Fruit fly (Drosophila melanogaster) whole organism, embryonic: ENCODE results near the gene CG43894.

ENCODE experiments used
- Adf1 ChIP-seq: fragments of 200-800 bp; sonication (Bioruptor generic); IDR thresholded peaks from 2 replicates; pipeline ENCODE4 v1.3.6; 2022; ENCODE audit warnings: missing biosample characterization, missing genetic modification characterization
- Asciz ChIP-seq: fragments of 200-800 bp; sonication (Bioruptor generic); optimal IDR thresholded peaks from 2 replicates; lab custom pipeline; 2017; ENCODE audit warnings: missing biosample characterization, mild to moderate bottlenecking, missing genetic modification characterization, missing genetic modification reagents
- Bdp1 ChIP-seq: fragments of 200-800 bp; sonication (Bioruptor generic); optimal IDR thresholded peaks from 3 replicates; lab custom pipeline; 2016; ENCODE audit warnings: missing biosample characterization, missing genetic modification characterization
- Blimp-1 ChIP-seq: fragments of 200-800 bp; sonication (Bioruptor generic); optimal IDR thresholded peaks from 3 replicates; lab custom pipeline; 2018; ENCODE audit warnings: missing biosample characterization, missing genetic modification characterization, mild to moderate bottlenecking, moderate library complexity, missing genetic modification reagents
- CG1024 ChIP-seq: fragments of 200-800 bp; sonication (Bioruptor generic); IDR thresholded peaks from 2 replicates; pipeline ENCODE4 v1.3.6; 2022; ENCODE audit warnings: missing biosample characterization, missing genetic modification characterization
- CG11560 ChIP-seq: fragments of 200-800 bp; sonication (Bioruptor generic); IDR thresholded peaks from 3 replicates; pipeline ENCODE4 v1.3.6; 2022; ENCODE audit warnings: missing biosample characterization, missing genetic modification characterization
- CG12071 ChIP-seq: fragments of 200-800 bp; sonication (Bioruptor generic); optimal IDR thresholded peaks from 3 replicates; lab custom pipeline; 2018; ENCODE audit warnings: missing biosample characterization, mild to moderate bottlenecking, missing genetic modification characterization
- CG12769 ChIP-seq: fragments of 200-800 bp; sonication (Bioruptor generic); optimal IDR thresholded peaks from 2 replicates; lab custom pipeline; 2019; ENCODE audit warnings: missing biosample characterization, mild to moderate bottlenecking, missing genetic modification characterization, moderate library complexity
- CG13296 ChIP-seq: fragments of 200-800 bp; sonication (Bioruptor generic); optimal IDR thresholded peaks from 3 replicates; lab custom pipeline; 2018; ENCODE audit warnings: missing biosample characterization, mild to moderate bottlenecking, missing genetic modification characterization
- CG14710 ChIP-seq: fragments of 200-800 bp; sonication (Bioruptor generic); optimal IDR thresholded peaks from 3 replicates; lab custom pipeline; 2019; ENCODE audit warnings: missing biosample characterization, mild to moderate bottlenecking, missing genetic modification characterization, moderate library complexity
- CG17328 ChIP-seq: fragments of 200-800 bp; sonication (Bioruptor generic); IDR thresholded peaks from 2 replicates; pipeline ENCODE4 v1.3.6; 2022; ENCODE audit warnings: missing biosample characterization, missing genetic modification characterization
- CG17359 ChIP-seq: fragments of 200-800 bp; sonication (Bioruptor generic); optimal IDR thresholded peaks from 3 replicates; lab custom pipeline; 2018; ENCODE audit warnings: missing biosample characterization, mild to moderate bottlenecking, missing genetic modification characterization, moderate library complexity
- CG17612 ChIP-seq: fragments of 200-800 bp; sonication (Bioruptor generic); IDR thresholded peaks from 2 replicates; pipeline ENCODE4 v1.3.6; 2022; ENCODE audit warnings: missing biosample characterization, missing genetic modification characterization
- CG18599 ChIP-seq: fragments of 200-800 bp; sonication (Bioruptor generic); optimal IDR thresholded peaks from 3 replicates; lab custom pipeline; 2017; ENCODE audit warnings: missing biosample characterization, missing genetic modification characterization, mild to moderate bottlenecking, moderate library complexity, missing genetic modification reagents
- CG4404 ChIP-seq: fragments of 200-800 bp; sonication (Bioruptor generic); IDR thresholded peaks from 2 replicates; pipeline ENCODE4 v1.3.6; 2022; ENCODE audit warnings: missing biosample characterization, missing genetic modification characterization
- CG5245 ChIP-seq: fragments of 200-800 bp; sonication (Bioruptor generic); optimal IDR thresholded peaks from 3 replicates; lab custom pipeline; 2016; ENCODE audit warnings: missing biosample characterization, missing genetic modification characterization
- CG6854 ChIP-seq: fragments of 200-800 bp; sonication (Bioruptor generic); optimal IDR thresholded peaks from 3 replicates; lab custom pipeline; 2017; ENCODE audit warnings: missing biosample characterization, mild to moderate bottlenecking, missing genetic modification characterization
- CG7357 ChIP-seq: fragments of 200-800 bp; sonication (Bioruptor generic); IDR thresholded peaks from 3 replicates; pipeline ENCODE4 v1.3.6; 2022; ENCODE audit warnings: missing biosample characterization, missing genetic modification characterization
- CG9876 ChIP-seq: fragments of 200-800 bp; sonication (Bioruptor generic); optimal IDR thresholded peaks from 2 replicates; lab custom pipeline; 2016; ENCODE audit warnings: missing biosample characterization, missing genetic modification characterization
- Chrac-16 ChIP-seq: fragments of 200-800 bp; sonication (Bioruptor generic); optimal IDR thresholded peaks from 3 replicates; lab custom pipeline; 2016; ENCODE audit warnings: missing biosample characterization, missing genetic modification characterization
- GATAe ChIP-seq: fragments of 200-800 bp; sonication (Bioruptor generic); conservative IDR thresholded peaks from 2 replicates; pipeline ENCODE4 v1.3.6; 2022; ENCODE audit warnings: missing biosample characterization, missing genetic modification characterization
- HmgZ ChIP-seq: fragments of 200-800 bp; sonication (Bioruptor generic); optimal IDR thresholded peaks from 2 replicates; lab custom pipeline; 2018; ENCODE audit warnings: missing biosample characterization, mild to moderate bottlenecking, missing genetic modification characterization
- Hmr ChIP-seq: fragments of 200-800 bp; sonication (Bioruptor generic); optimal IDR thresholded peaks from 3 replicates; lab custom pipeline; 2017; ENCODE audit warnings: mild to moderate bottlenecking, missing biosample characterization, missing genetic modification reagents, missing genetic modification characterization
- Hmx ChIP-seq: fragments of 200-800 bp; sonication (Bioruptor generic); optimal IDR thresholded peaks from 2 replicates; lab custom pipeline; 2016; ENCODE audit warnings: missing biosample characterization, missing genetic modification characterization
- Lpt ChIP-seq: fragments of >200 bp; optimal IDR thresholded peaks from 2 replicates; lab custom pipeline; 2018; ENCODE audit warnings: missing biosample characterization, missing genetic modification characterization
- Max ChIP-seq: fragments of 200-800 bp; sonication (Bioruptor generic); optimal IDR thresholded peaks from 2 replicates; lab custom pipeline; 2016; ENCODE audit warnings: missing biosample characterization, mild to moderate bottlenecking, missing genetic modification characterization
- Mes4 ChIP-seq: fragments of 200-800 bp; sonication (Bioruptor generic); optimal IDR thresholded peaks from 2 replicates; lab custom pipeline; 2016; ENCODE audit warnings: missing biosample characterization, missing genetic modification characterization
- Mrtf ChIP-seq: fragments of 200-800 bp; sonication (Bioruptor generic); IDR thresholded peaks from 3 replicates; pipeline ENCODE4 v1.3.6; 2022; ENCODE audit warnings: missing biosample characterization, missing genetic modification characterization
- Opbp ChIP-seq: fragments of 200-800 bp; sonication (Bioruptor generic); IDR thresholded peaks from 3 replicates; pipeline ENCODE4 v1.3.6; 2022; ENCODE audit warnings: missing biosample characterization, missing genetic modification characterization; ENCODE audit not compliant: partially characterized antibody
- Pdp1 ChIP-seq, 2 experiments: fragments of 200-800 bp; sonication (Bioruptor generic); optimal IDR thresholded peaks; 3 replicates each; lab custom pipeline; 2016; ENCODE audit warnings: missing biosample characterization in 2 of 2, missing genetic modification characterization in 2 of 2, mild to moderate bottlenecking in 1 of 2, moderate library complexity in 1 of 2
- Ravus ChIP-seq: fragments of 200-800 bp; sonication (Bioruptor generic); IDR thresholded peaks from 2 replicates; pipeline ENCODE4 v1.3.6; 2022; ENCODE audit warnings: missing biosample characterization, missing genetic modification characterization
- Side ChIP-seq: fragments of 200-800 bp; sonication (Bioruptor generic); optimal IDR thresholded peaks from 2 replicates; lab custom pipeline; 2016; ENCODE audit warnings: missing biosample characterization, missing genetic modification characterization
- Trl ChIP-seq, 3 experiments: fragments of >200 bp in 2 of 3; fragments of 200-800 bp in 1 of 3; sonication (Bioruptor generic) in 1 of 3; optimal IDR thresholded peaks; 2 replicates in 1 of 3; 3 replicates in 2 of 3; lab custom pipeline; 2016 to 2017; ENCODE audit warnings: missing biosample characterization in 1 of 3, missing genetic modification characterization in 1 of 3
- Vsx1 ChIP-seq: fragments of 200-800 bp; sonication (Bioruptor generic); optimal IDR thresholded peaks from 2 replicates; lab custom pipeline; 2017; ENCODE audit warnings: missing biosample characterization, mild to moderate bottlenecking, missing genetic modification characterization, missing genetic modification reagents
- abd-A ChIP-seq: fragments of 200-800 bp; sonication (Bioruptor generic); optimal IDR thresholded peaks from 3 replicates; lab custom pipeline; 2019; ENCODE audit warnings: missing biosample characterization, mild to moderate bottlenecking, missing genetic modification characterization, moderate library complexity
- ato ChIP-seq: fragments of 200-800 bp; sonication (Bioruptor generic); IDR thresholded peaks from 2 replicates; pipeline ENCODE4 v1.3.6; 2022; ENCODE audit warnings: missing biosample characterization, missing genetic modification characterization; ENCODE audit not compliant: partially characterized antibody
- bcd ChIP-seq: fragments of 200-800 bp; sonication (Bioruptor generic); optimal IDR thresholded peaks from 2 replicates; lab custom pipeline; 2017; ENCODE audit warnings: missing biosample characterization, mild to moderate bottlenecking, missing genetic modification characterization
- crc ChIP-seq: fragments of 200-800 bp; sonication (Bioruptor generic); optimal IDR thresholded peaks from 2 replicates; lab custom pipeline; 2016; ENCODE audit warnings: missing biosample characterization, missing genetic modification characterization
- crol ChIP-seq: fragments of 200-800 bp; sonication (Bioruptor generic); IDR thresholded peaks from 2 replicates; pipeline ENCODE4 v1.3.6; 2022; ENCODE audit warnings: missing biosample characterization, missing genetic modification characterization
- cwo ChIP-seq: fragments of 200-800 bp; sonication (Bioruptor generic); optimal IDR thresholded peaks from 3 replicates; lab custom pipeline; 2017; ENCODE audit warnings: missing biosample characterization, missing genetic modification characterization, mild to moderate bottlenecking, moderate library complexity, missing genetic modification reagents
- eyg ChIP-seq: fragments of 200-800 bp; sonication (Bioruptor generic); optimal IDR thresholded peaks from 3 replicates; lab custom pipeline; 2016; ENCODE audit warnings: missing biosample characterization, missing genetic modification characterization
- her ChIP-seq: fragments of 200-800 bp; sonication (Bioruptor generic); optimal IDR thresholded peaks from 2 replicates; lab custom pipeline; 2016; ENCODE audit warnings: missing biosample characterization, missing genetic modification characterization
- lab ChIP-seq: fragments of 200-800 bp; sonication (Bioruptor generic); optimal IDR thresholded peaks from 3 replicates; lab custom pipeline; 2017; ENCODE audit warnings: missing biosample characterization, missing genetic modification characterization, mild to moderate bottlenecking, moderate library complexity, missing genetic modification reagents
- mirr ChIP-seq: fragments of 200-800 bp; sonication (Bioruptor generic); optimal IDR thresholded peaks from 3 replicates; lab custom pipeline; 2018; ENCODE audit warnings: missing biosample characterization, mild to moderate bottlenecking, missing genetic modification characterization
- nmo ChIP-seq: fragments of 200-800 bp; sonication (Bioruptor generic); optimal IDR thresholded peaks from 2 replicates; lab custom pipeline; 2018; ENCODE audit warnings: missing biosample characterization, mild to moderate bottlenecking, missing genetic modification characterization, moderate library complexity
- schlank ChIP-seq: fragments of 200-800 bp; sonication (Bioruptor generic); optimal IDR thresholded peaks from 2 replicates; lab custom pipeline; 2018; ENCODE audit warnings: missing biosample characterization, mild to moderate bottlenecking, missing genetic modification characterization
- sd ChIP-seq: fragments of 200-800 bp; sonication (Bioruptor generic); optimal IDR thresholded peaks from 3 replicates; lab custom pipeline; 2018; ENCODE audit warnings: missing biosample characterization, mild to moderate bottlenecking, missing genetic modification characterization, moderate library complexity
- sens ChIP-seq: fragments of 200-800 bp; sonication (Bioruptor generic); peaks from one replicate; lab custom pipeline; 2016; ENCODE audit warnings: missing biosample characterization, missing genetic modification characterization
- seq ChIP-seq: fragments of 200-800 bp; sonication (Bioruptor generic); IDR thresholded peaks from 2 replicates; pipeline ENCODE4 v1.3.6; 2022; ENCODE audit warnings: missing biosample characterization, missing genetic modification characterization
- sisA ChIP-seq: fragments of 200-800 bp; sonication (Bioruptor generic); IDR thresholded peaks from 2 replicates; pipeline ENCODE4 v1.3.6; 2022; ENCODE audit warnings: missing biosample characterization, missing genetic modification characterization
- stc ChIP-seq: fragments of 200-800 bp; sonication (Bioruptor generic); IDR thresholded peaks from 2 replicates; pipeline ENCODE4 v1.3.6; 2022; ENCODE audit warnings: missing biosample characterization, missing genetic modification characterization
- tap ChIP-seq: fragments of 200-800 bp; optimal IDR thresholded peaks from 3 replicates; lab custom pipeline; 2019; ENCODE audit warnings: missing biosample characterization, mild to moderate bottlenecking, missing genetic modification characterization, moderate library complexity

The CG43894 gene

DNA sequence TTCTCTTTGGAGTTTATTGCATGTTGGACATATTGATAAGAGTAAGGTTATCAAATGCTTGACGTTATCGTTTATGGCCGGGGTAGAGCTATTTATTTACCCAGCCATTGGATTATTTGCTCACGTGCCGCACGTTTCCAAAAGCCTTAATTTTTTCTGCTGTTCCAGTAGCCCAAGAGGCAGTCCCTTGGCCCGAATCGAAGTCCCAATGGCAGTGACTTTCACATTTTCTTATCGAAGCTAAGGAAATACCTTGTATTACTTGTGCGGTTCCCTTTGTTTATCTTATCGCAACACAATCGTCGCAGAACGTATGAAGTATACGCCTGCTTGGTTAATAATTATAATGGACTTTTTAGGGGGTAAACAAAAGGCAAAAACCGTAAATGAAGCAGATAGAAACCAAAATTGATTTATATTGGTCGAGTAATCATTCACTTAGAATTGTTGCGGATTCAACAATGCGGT lies at the start of gene CG43894 (continued):
- TF ChIP-seq Side (GFP tag; lab: Kevin White, UChicago): no peak
- TF ChIP-seq nmo (GFP tag; lab: Kevin White, UChicago): no peak
- no peak for TF ChIP-seq CG4404 (GFP tag; lab: Robert Waterston, UW)
- TF ChIP-seq CG17359 (tag; lab: Kevin White, UChicago): no peak
- TF ChIP-seq Trl (optimal IDR thresholded peaks at IDR 0.05; lab: Kevin White, UChicago): no peak
- TF ChIP-seq Trl (GFP tag; optimal IDR thresholded peaks at IDR 0.05; lab: Kevin White, UChicago): no peak
- TF ChIP-seq CG14710 (tag; lab: Kevin White, UChicago): no peak
- TF ChIP-seq CG13296: peak; percentile 52
- TF ChIP-seq CG11560 (tag; lab: Robert Waterston, UW): no peak
- peak; percentile 87 for TF ChIP-seq mirr
- no peak for TF ChIP-seq stc (GFP tag; lab: Robert Waterston, UW)
- no peak for TF ChIP-seq bcd (GFP tag; lab: Kevin White, UChicago)
- TF ChIP-seq cwo: peak; percentile 99
- TF ChIP-seq CG18599 (GFP tag; lab: Kevin White, UChicago): peak; percentile 36
- TF ChIP-seq Max: no peak
- TF ChIP-seq HmgZ (tag; lab: Kevin White, UChicago): peak; percentile 2
- TF ChIP-seq Hmx (GFP tag; lab: Kevin White, UChicago): no peak
- no peak for TF ChIP-seq Hmr (GFP tag; lab: Kevin White, UChicago)
- TF ChIP-seq eyg (GFP tag; lab: Kevin White, UChicago): no peak
- TF ChIP-seq CG6854 (GFP tag; lab: Kevin White, UChicago): peak; percentile 6
- TF ChIP-seq schlank (tag; lab: Kevin White, UChicago): peak; percentile 9
- TF ChIP-seq seq (GFP tag; lab: Robert Waterston, UW): no peak
- TF ChIP-seq Bdp1: no peak
- no peak for TF ChIP-seq her (GFP tag; lab: Kevin White, UChicago)
- peak; percentile 17 for TF ChIP-seq CG12071 (GFP tag; lab: Kevin White, UChicago)
- TF ChIP-seq Chrac-16 (GFP tag; lab: Kevin White, UChicago): no peak
- peak; percentile 83 for TF ChIP-seq GATAe (GFP tag; lab: Robert Waterston, UW)
- no peak for TF ChIP-seq crol (GFP tag; lab: Robert Waterston, UW)
- no peak for TF ChIP-seq CG7357 (GFP tag; lab: Robert Waterston, UW)
- TF ChIP-seq sisA: no peak
- no peak for TF ChIP-seq Vsx1 (GFP tag; lab: Kevin White, UChicago)
- no peak for TF ChIP-seq Mes4 (GFP tag; lab: Kevin White, UChicago)
- no peak for TF ChIP-seq Mrtf (GFP tag; lab: Robert Waterston, UW)
- TF ChIP-seq CG17328 (GFP tag; lab: Robert Waterston, UW): no peak
- peak; percentile 59 for TF ChIP-seq lab (GFP tag; lab: Kevin White, UChicago)
- no peak for TF ChIP-seq Blimp-1 (GFP tag; lab: Kevin White, UChicago)
- TF ChIP-seq tap (tag; lab: Kevin White, UChicago): peak; percentile 6
- no peak for TF ChIP-seq Ravus (GFP tag; lab: Robert Waterston, UW)
- TF ChIP-seq abd-A: no peak

DNA sequence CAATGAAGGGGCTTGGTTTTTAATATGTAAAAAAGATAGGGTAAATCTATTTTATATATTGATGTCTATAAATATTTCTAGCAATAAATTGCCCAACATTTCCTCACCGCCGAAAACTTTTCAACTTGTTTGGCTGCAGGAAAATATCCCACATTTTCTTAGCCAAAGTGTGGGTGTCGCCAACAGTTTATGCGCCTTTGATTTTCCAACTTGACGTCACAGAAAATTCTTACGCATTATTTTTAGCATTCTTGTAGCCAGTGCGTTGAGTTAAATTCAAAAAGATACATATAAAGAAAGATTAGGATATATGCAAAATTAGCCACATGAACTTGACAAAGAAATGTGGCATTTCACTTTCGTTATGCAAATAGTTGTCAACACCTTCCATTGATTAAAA lies 49.7 kb upstream of the CG43894 start:
- TF ChIP-seq Asciz (no peak), Opbp (GFP tag; lab: Robert Waterston, UW) (no peak), Pdp1 (GFP tag; optimal IDR thresholded peaks at IDR 0.05; lab: Kevin White, UChicago) (peak in 1 of 2 experiments; percentile 59), Lpt (GFP tag; lab: Kevin White, UChicago) (no peak), Adf1 (GFP tag; lab: Robert Waterston, UW) (no peak), sd (tag; lab: Kevin White, UChicago) (peak; percentile 95), CG17612 (no peak), crc (GFP tag; lab: Kevin White, UChicago) (no peak), ato (GFP tag; lab: Robert Waterston, UW) (no peak), CG9876 (no peak), CG4404 (GFP tag; lab: Robert Waterston, UW) (no peak), CG12769 (tag; lab: Kevin White, UChicago) (peak; percentile 21), CG1024 (no peak), sens (GFP tag; lab: Kevin White, UChicago) (peak; percentile 26), CG5245 (no peak)
